Worm (Caenorhabditis elegans) whole organism, early embryonic: Measurements from ENCODE around the gene F01D5.2.

Experiments used
- B0310.2 ChIP-seq: sonication (generic microtip); optimal IDR thresholded peaks from 2 replicates; lab custom pipeline; 2016; ENCODE audit warnings: mild to moderate bottlenecking, missing genetic modification characterization, missing compliant biosample characterization
- F13C5.2 ChIP-seq: sonication (generic microtip); optimal IDR thresholded peaks from 2 replicates; lab custom pipeline; 2017; ENCODE audit warnings: mild to moderate bottlenecking, missing genetic modification characterization, inconsistent platforms, missing compliant biosample characterization
- aly-1 ChIP-seq: sonication (generic microtip); optimal IDR thresholded peaks from 2 replicates; lab custom pipeline; 2016; ENCODE audit warnings: missing genetic modification characterization, missing compliant biosample characterization
- ama-1 ChIP-seq: fragments of 150-350 bp; optimal IDR thresholded peaks from 2 replicates; lab custom pipeline; 2014
- ceh-13 ChIP-seq: fragments of 200-800 bp; sonication (Bioruptor generic); optimal IDR thresholded peaks from 2 replicates; lab custom pipeline; 2018; ENCODE audit warnings: mild to moderate bottlenecking, missing genetic modification characterization, missing compliant biosample characterization
- ceh-36 ChIP-seq: sonication (generic microtip); optimal IDR thresholded peaks from 2 replicates; lab custom pipeline; 2016; ENCODE audit warnings: missing genetic modification characterization, inconsistent platforms, missing compliant biosample characterization
- ets-7 ChIP-seq: sonication (generic microtip); optimal IDR thresholded peaks from 2 replicates; lab custom pipeline; 2016; ENCODE audit warnings: missing genotype, missing genetic modification characterization, missing compliant biosample characterization
- flt-1 ChIP-seq: fragments of 200-800 bp; sonication (Bioruptor generic); IDR thresholded peaks from 2 replicates; pipeline ENCODE4 v1.3.6; 2022; ENCODE audit warnings: missing genetic modification characterization, missing compliant biosample characterization
- hmbx-1 ChIP-seq: sonication (generic microtip); optimal IDR thresholded peaks from 2 replicates; lab custom pipeline; 2016; ENCODE audit warnings: mild to moderate bottlenecking, missing genetic modification characterization, missing compliant biosample characterization
- hmg-4 ChIP-seq: fragments of 200-800 bp; sonication (Bioruptor generic); optimal IDR thresholded peaks from 2 replicates; lab custom pipeline; 2018; ENCODE audit warnings: mild to moderate bottlenecking, missing genetic modification characterization, missing compliant biosample characterization
- hnd-1 ChIP-seq: sonication (generic microtip); optimal IDR thresholded peaks from 2 replicates; lab custom pipeline; 2016; ENCODE audit warnings: missing genetic modification characterization, missing compliant biosample characterization
- pes-1 ChIP-seq: fragments of 200-800 bp; sonication (Bioruptor generic); IDR thresholded peaks from 2 replicates; pipeline ENCODE4 v1.3.6; 2022; ENCODE audit warnings: missing genetic modification reagents, missing genetic modification characterization, missing compliant biosample characterization
- scrt-1 ChIP-seq: fragments of 200-800 bp; sonication (Bioruptor generic); IDR thresholded peaks from 2 replicates; pipeline ENCODE4 v1.3.6; 2022; ENCODE audit warnings: missing genetic modification characterization, missing compliant biosample characterization
- sea-1 ChIP-seq: fragments of 200-800 bp; sonication (Bioruptor generic); conservative IDR thresholded peaks from 2 replicates; pipeline ENCODE4 v1.3.6; 2022; ENCODE audit warnings: missing genetic modification characterization, missing compliant biosample characterization
- tbx-11 ChIP-seq: fragments of 200-800 bp; sonication (Bioruptor generic); IDR thresholded peaks from 2 replicates; pipeline ENCODE4 v1.3.6; 2022; ENCODE audit warnings: missing genetic modification characterization, missing compliant biosample characterization
- tbx-37 ChIP-seq: fragments of 200-800 bp; sonication (Bioruptor generic); conservative IDR thresholded peaks from 2 replicates; pipeline ENCODE4 v1.3.6; 2022; ENCODE audit warnings: missing genetic modification reagents, missing genetic modification characterization, missing compliant biosample characterization
- tra-4 ChIP-seq: sonication (generic microtip); optimal IDR thresholded peaks from 2 replicates; lab custom pipeline; 2017; ENCODE audit warnings: missing genetic modification characterization, missing compliant biosample characterization

F01D5.2 gene

ce11 chrII:14019625-14020024 is 20.8 kb upstream of the F01D5.2 start:
- TF ChIP-seq sea-1 (GFP tag; lab: Robert Waterston, UW) (0 out of 2 replicates have a peak, but pooled peaks have one; percentile 51), pes-1 (GFP tag; lab: Robert Waterston, UW) (peak; percentile 68; the same call in 1 of the 2 replicates), tbx-37 (GFP tag; lab: Robert Waterston, UW) (peak; percentile 37), tbx-11 (GFP tag; lab: Robert Waterston, UW) (peak; percentile 63; the same call in 1 of the 2 replicates), hmg-4 (GFP tag; lab: Kevin White, UChicago) (peak; percentile 36), scrt-1 (0 out of 2 replicates have a peak, but pooled peaks have one; percentile 43)

DNA sequence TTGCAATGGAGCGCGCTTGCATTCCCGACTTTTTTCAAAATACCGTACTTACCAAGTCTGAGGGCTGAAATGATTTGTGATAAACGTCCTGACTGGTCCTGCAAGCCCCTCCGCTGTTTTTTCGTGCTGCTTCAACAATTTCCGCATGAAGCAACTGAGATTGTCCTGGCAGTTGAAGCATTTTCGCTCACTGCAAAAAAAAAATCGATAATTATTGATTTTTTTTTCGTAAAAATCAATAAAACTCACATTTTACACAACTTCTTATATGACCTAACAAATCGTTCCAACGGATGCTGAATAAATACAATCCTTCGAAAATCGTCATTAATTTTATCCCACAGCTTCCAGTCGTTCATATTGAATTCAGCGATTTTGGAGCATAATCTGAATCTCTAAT is 20.0 kb upstream of the F01D5.2 start:
- no peak for TF ChIP-seq tra-4 (tag; lab: Kevin White, UChicago)
- no peak for TF ChIP-seq tbx-37 (GFP tag; lab: Robert Waterston, UW)
- no peak for TF ChIP-seq hmbx-1 (tag; lab: Kevin White, UChicago)
- no peak for TF ChIP-seq pes-1 (GFP tag; lab: Robert Waterston, UW)
- no peak for TF ChIP-seq hnd-1
- no peak for TF ChIP-seq aly-1
- TF ChIP-seq scrt-1, result no peak
- TF ChIP-seq hmg-4 (GFP tag; lab: Kevin White, UChicago), result no peak
- no peak for TF ChIP-seq ets-7 (tag; lab: Kevin White, UChicago)
- no peak for TF ChIP-seq B0310.2 (tag; lab: Kevin White, UChicago)
- TF ChIP-seq tbx-11 (GFP tag; lab: Robert Waterston, UW), result no peak

DNA sequence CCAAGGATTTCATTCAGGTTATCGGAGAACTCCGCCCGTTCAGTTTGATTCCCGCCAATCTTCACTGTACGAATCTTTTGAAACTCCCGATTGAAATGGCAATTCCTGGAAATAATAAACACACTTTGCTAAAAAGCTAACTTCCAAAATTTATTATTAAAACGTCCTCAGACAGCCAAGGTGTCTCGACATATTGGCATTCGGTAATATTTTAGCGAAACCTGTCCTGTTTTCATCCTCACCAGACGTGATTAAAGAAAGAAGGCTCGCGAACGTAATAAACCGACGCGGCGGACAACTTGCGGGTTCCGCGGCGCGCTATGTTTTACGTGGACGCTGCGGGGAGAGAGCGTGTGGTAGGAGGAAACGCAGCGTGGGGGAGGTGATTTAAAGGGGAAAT is 19.3 kb upstream of the F01D5.2 start:
- TF ChIP-seq hmg-4 (GFP tag; lab: Kevin White, UChicago) (peak; percentile 68), ama-1 (lab: Kevin White, UChicago) (peak; percentile 78), F13C5.2 (peak; percentile 24), pes-1 (GFP tag; lab: Robert Waterston, UW) (no peak), tbx-37 (GFP tag; lab: Robert Waterston, UW) (no peak)

DNA sequence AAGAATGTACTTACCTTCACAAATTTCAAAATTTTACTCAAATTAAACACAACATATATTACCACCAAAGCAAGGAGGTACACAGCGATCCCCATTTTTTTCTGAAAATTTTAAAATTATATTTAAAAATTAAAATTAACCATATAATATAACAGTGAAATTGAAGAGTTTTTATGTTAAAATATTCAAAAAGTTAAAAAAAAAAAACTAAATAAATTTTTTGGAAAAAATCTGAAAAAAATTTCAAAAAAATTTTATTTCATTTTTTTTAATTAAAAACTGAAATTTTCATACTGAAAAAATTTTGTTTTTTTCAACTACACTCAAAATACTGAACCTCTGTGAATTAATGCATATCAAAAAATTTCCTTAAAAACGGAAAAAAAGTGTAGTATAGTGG is 18.0 kb upstream of the F01D5.2 start, which contains the start of gene cyp-37A1:
TSS of gene cyp-37A1 (minus strand) at position 101 of the 400 bp plus-strand sequence.
- TF ChIP-seq pes-1 (GFP tag; lab: Robert Waterston, UW) (no peak), ceh-36 (tag; lab: Kevin White, UChicago) (no peak), aly-1 (no peak), ceh-13 (GFP tag; lab: Kevin White, UChicago) (no peak), hmg-4 (GFP tag; lab: Kevin White, UChicago) (no peak), B0310.2 (tag; lab: Kevin White, UChicago) (no peak), ets-7 (tag; lab: Kevin White, UChicago) (no peak), F13C5.2 (no peak), tbx-37 (GFP tag; lab: Robert Waterston, UW) (no peak), ama-1 (lab: Kevin White, UChicago) (no peak)

DNA sequence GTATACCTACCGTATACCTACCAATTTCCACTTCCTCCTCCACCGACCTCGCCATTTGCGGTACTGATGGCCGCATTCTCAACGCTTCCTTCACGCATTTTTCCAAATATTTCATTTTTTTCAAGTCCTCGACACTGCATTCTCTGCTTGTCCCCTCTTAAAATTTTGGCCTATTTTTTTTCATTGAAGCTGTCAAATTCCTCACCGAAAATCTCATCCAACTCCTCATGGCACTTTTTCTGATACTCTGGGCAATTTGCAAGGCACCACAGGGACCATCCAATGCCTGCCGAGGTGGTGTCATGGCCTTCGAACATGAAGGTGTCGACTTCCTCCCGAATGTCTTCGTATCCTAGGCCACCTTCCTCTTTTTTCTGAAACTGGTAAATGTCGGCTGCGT is 15.8 kb upstream of the F01D5.2 start:
- TF ChIP-seq B0310.2 (tag; lab: Kevin White, UChicago) (no peak), ama-1 (lab: Kevin White, UChicago) (no peak), pes-1 (GFP tag; lab: Robert Waterston, UW) (no peak), tra-4 (tag; lab: Kevin White, UChicago) (no peak), ceh-13 (GFP tag; lab: Kevin White, UChicago) (no peak), scrt-1 (no peak), flt-1 (GFP tag; lab: Robert Waterston, UW) (no peak), hmbx-1 (tag; lab: Kevin White, UChicago) (no peak), aly-1 (no peak), F13C5.2 (no peak), tbx-11 (GFP tag; lab: Robert Waterston, UW) (no peak), ets-7 (tag; lab: Kevin White, UChicago) (no peak), hmg-4 (GFP tag; lab: Kevin White, UChicago) (no peak), tbx-37 (GFP tag; lab: Robert Waterston, UW) (no peak), sea-1 (GFP tag; lab: Robert Waterston, UW) (no peak), ceh-36 (tag; lab: Kevin White, UChicago) (no peak)

ce11 chrII:14010656-14011376 is 12.0 kb upstream of the F01D5.2 start, which contains the start of gene F01D5.8:
TSS of gene F01D5.8 (plus strand) at chrII:14010706.
- TF ChIP-seq F13C5.2 (no peak), hnd-1 (no peak), ets-7 (tag; lab: Kevin White, UChicago) (no peak), ceh-13 (GFP tag; lab: Kevin White, UChicago) (no peak), hmbx-1 (tag; lab: Kevin White, UChicago) (no peak), flt-1 (GFP tag; lab: Robert Waterston, UW) (no peak), sea-1 (GFP tag; lab: Robert Waterston, UW) (no peak)

- no peak for TF ChIP-seq tra-4 (tag; lab: Kevin White, UChicago)
- no peak for TF ChIP-seq ceh-13 (GFP tag; lab: Kevin White, UChicago)
- no peak for TF ChIP-seq hnd-1
- no peak for TF ChIP-seq F13C5.2
- TF ChIP-seq flt-1 (GFP tag; lab: Robert Waterston, UW), result no peak
- TF ChIP-seq tbx-37 (GFP tag; lab: Robert Waterston, UW), result no peak
- TF ChIP-seq ama-1 (lab: Kevin White, UChicago), result no peak
These were observed 9.5 kb upstream of the F01D5.2 start, which contains the start of gene F01D5.7 for ce11 chrII:14008359-14008758. TSS of gene F01D5.7 (plus strand) at chrII:14008659.
